Worm (Caenorhabditis elegans) whole organism, late embryonic: Measurements from ENCODE around the gene clec-41.

Experiments used
- K09A11.1 ChIP-seq: sonication (generic microtip); optimal IDR thresholded peaks from 2 replicates; lab custom pipeline; 2017; ENCODE audit warnings: antibody characterized with exemption, mild to moderate bottlenecking, missing genetic modification characterization, missing compliant biosample characterization; ENCODE audit not compliant: insufficient read depth
- ahr-1 ChIP-seq: sonication (generic microtip); optimal IDR thresholded peaks from 2 replicates; lab custom pipeline; 2016; ENCODE audit warnings: missing genetic modification characterization, missing compliant biosample characterization
- ceh-2 ChIP-seq: sonication (generic microtip); optimal IDR thresholded peaks from 2 replicates; lab custom pipeline; 2016; ENCODE audit warnings: missing genotype, missing genetic modification characterization, missing compliant biosample characterization
- ets-4 ChIP-seq: sonication (generic microtip); optimal IDR thresholded peaks from 2 replicates; lab custom pipeline; 2016; ENCODE audit warnings: missing genetic modification characterization, missing compliant biosample characterization
- fax-1 ChIP-seq: sonication (generic microtip); optimal IDR thresholded peaks from 2 replicates; lab custom pipeline; 2016; ENCODE audit warnings: missing genotype, missing genetic modification characterization, missing compliant biosample characterization
- hlh-6 ChIP-seq: sonication (generic microtip); optimal IDR thresholded peaks from 2 replicates; lab custom pipeline; 2016; ENCODE audit warnings: missing genotype, missing genetic modification characterization, missing compliant biosample characterization
- pax-1 ChIP-seq: fragments of 150-350 bp; optimal IDR thresholded peaks from 2 replicates; lab custom pipeline; 2014; ENCODE audit warnings: missing biosample characterization, missing genetic modification characterization
- rnt-1 ChIP-seq: sonication (generic microtip); optimal IDR thresholded peaks from 2 replicates; lab custom pipeline; 2016; ENCODE audit warnings: missing genetic modification characterization, missing compliant biosample characterization
- unc-42 ChIP-seq: sonication (generic microtip); optimal IDR thresholded peaks from 2 replicates; lab custom pipeline; 2016; ENCODE audit warnings: missing genotype, missing genetic modification characterization, missing compliant biosample characterization
- unc-86 ChIP-seq: sonication (generic microtip); optimal IDR thresholded peaks from 2 replicates; lab custom pipeline; 2016; ENCODE audit warnings: missing genetic modification characterization, missing compliant biosample characterization

- TF ChIP-seq fax-1 = no peak
- no peak for TF ChIP-seq ahr-1 (tag; lab: Kevin White, UChicago)
- TF ChIP-seq ets-4 (tag; lab: Kevin White, UChicago) = no peak
- no peak for TF ChIP-seq rnt-1 (tag; lab: Kevin White, UChicago)
- TF ChIP-seq ceh-2 = no peak
- TF ChIP-seq unc-42 (tag; lab: Kevin White, UChicago) = no peak
- no peak for TF ChIP-seq K09A11.1 (tag; lab: Kevin White, UChicago)
- no peak for TF ChIP-seq unc-86 (tag; lab: Kevin White, UChicago)
- no peak for TF ChIP-seq hlh-6 (tag; lab: Kevin White, UChicago)
- TF ChIP-seq pax-1 = no peak
Observed at ce11 chrV:13088485-13088884, 49.4 kb downstream of the clec-41 start.
